Worm (Caenorhabditis elegans): ENCODE results near the gene pgp-9.

DNA sequence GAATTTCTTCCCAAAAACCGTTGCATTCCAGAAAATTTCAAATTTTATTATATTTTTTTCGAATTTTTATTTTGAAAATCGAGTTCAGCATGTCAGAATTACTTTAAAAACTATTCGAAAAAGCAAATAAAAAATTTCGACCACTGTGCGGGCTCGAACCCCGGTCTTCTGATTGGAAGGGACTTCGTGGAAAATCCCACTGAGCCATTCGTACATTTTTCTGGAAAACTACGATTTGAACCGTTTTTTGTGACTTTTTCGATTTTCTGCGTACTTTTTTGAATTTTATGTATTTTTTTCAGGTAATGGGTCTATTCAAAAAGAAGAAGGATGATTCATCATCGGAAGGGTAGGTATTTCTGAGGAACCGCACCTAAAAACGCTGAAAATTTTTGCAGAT is at the start of gene pgp-9:
- TF ChIP-seq ama-1 (optimal IDR thresholded peaks at IDR 0.05) (no peak), F13C5.2 (tag; optimal IDR thresholded peaks at IDR 0.05) (no peak), hmbx-1 (tag; optimal IDR thresholded peaks at IDR 0.05) (no peak), tra-4 (tag; optimal IDR thresholded peaks at IDR 0.05) (no peak), scrt-1 (GFP tag; IDR thresholded peaks at IDR 0.05) (no peak), hnd-1 (tag; optimal IDR thresholded peaks at IDR 0.05) (no peak)
